Worm (Caenorhabditis elegans) whole organism, L1 larva: ENCODE measurements around the gene cuc-1.

Experiments used
- C34B4.2 ChIP-seq: sonication (generic microtip); optimal IDR thresholded peaks from 2 replicates; lab custom pipeline; 2017; ENCODE audit warnings: mild to moderate bottlenecking, missing genetic modification characterization, missing compliant biosample characterization
- F16B12.6 ChIP-seq: fragments of 150-350 bp; optimal IDR thresholded peaks from 2 replicates; lab custom pipeline; 2014; ENCODE audit warnings: missing biosample characterization, missing genetic modification characterization
- aha-1 ChIP-seq: fragments of 150-350 bp; optimal IDR thresholded peaks from 2 replicates; lab custom pipeline; 2014; ENCODE audit warnings: missing biosample characterization, missing genetic modification characterization
- alr-1 ChIP-seq: fragments of 200-800 bp; sonication (Bioruptor generic); optimal IDR thresholded peaks from 2 replicates; lab custom pipeline; 2018; ENCODE audit warnings: borderline replicate concordance, mild to moderate bottlenecking, missing genetic modification characterization, missing compliant biosample characterization
- blmp-1 ChIP-seq: fragments of 150-350 bp; optimal IDR thresholded peaks from 2 replicates; lab custom pipeline; 2014; ENCODE audit warnings: missing biosample characterization, missing genetic modification characterization
- ceh-8 ChIP-seq: fragments of 200-800 bp; sonication (Bioruptor generic); optimal IDR thresholded peaks from 2 replicates; lab custom pipeline; 2018; ENCODE audit warnings: mild to moderate bottlenecking, missing genetic modification characterization, moderate library complexity, missing compliant biosample characterization
- ces-1 ChIP-seq: fragments of 150-350 bp; optimal IDR thresholded peaks from 2 replicates; lab custom pipeline; 2014; ENCODE audit warnings: missing biosample characterization, missing genetic modification reagents, missing genetic modification characterization
- dsc-1 ChIP-seq: sonication (generic microtip); optimal IDR thresholded peaks from 2 replicates; lab custom pipeline; 2016; ENCODE audit warnings: mild to moderate bottlenecking, missing genetic modification characterization, missing compliant biosample characterization
- efl-1 ChIP-seq, 4 experiments: fragments of 150-350 bp; optimal IDR thresholded peaks in 3 of 4; peaks in 1 of 4; 1 replicate in 1 of 4; 2 replicates in 3 of 4; lab custom pipeline; 2014; ENCODE audit warnings: missing biosample characterization in 2 of 4, missing genetic modification characterization in 2 of 4, missing genetic modification reagents in 2 of 4
- efl-3 ChIP-seq: fragments of 200-800 bp; sonication (Bioruptor generic); optimal IDR thresholded peaks from 2 replicates; lab custom pipeline; 2018; ENCODE audit warnings: mild to moderate bottlenecking, missing genetic modification characterization, missing compliant biosample characterization
- egl-27 ChIP-seq, 2 experiments: fragments of 150-350 bp in 1 of 2; sonication (generic microtip); optimal IDR thresholded peaks; 3 replicates each; lab custom pipeline; 2017 to 2018; ENCODE audit warnings: missing biosample characterization in 2 of 2, missing genetic modification characterization in 2 of 2, missing genetic modification reagents in 2 of 2
- elt-2 ChIP-seq: sonication (generic microtip); optimal IDR thresholded peaks from 2 replicates; lab custom pipeline; 2016; ENCODE audit warnings: missing genetic modification characterization, mild to moderate bottlenecking, inconsistent platforms, missing compliant biosample characterization, missing genetic modification reagents
- elt-3 ChIP-seq, 6 experiments: fragments of 150-350 bp in 1 of 6; sonication (generic microtip); optimal IDR thresholded peaks; 2 replicates each; lab custom pipeline; 2017 to 2018; ENCODE audit warnings: missing biosample characterization in 6 of 6, missing genetic modification characterization in 6 of 6, inconsistent platforms in 1 of 6
- fkh-10 ChIP-seq: sonication (generic microtip); optimal IDR thresholded peaks from 2 replicates; lab custom pipeline; 2017; ENCODE audit warnings: missing biosample characterization, missing genetic modification reagents, missing genetic modification characterization
- grh-1 ChIP-seq: fragments of 200-800 bp; sonication (Bioruptor generic); IDR thresholded peaks from 2 replicates; pipeline ENCODE4 v1.3.6; 2022; ENCODE audit warnings: missing genetic modification reagents, missing genetic modification characterization, missing compliant biosample characterization
- hlh-17 ChIP-seq: fragments of 200-800 bp; sonication (Bioruptor generic); optimal IDR thresholded peaks from 2 replicates; lab custom pipeline; 2018; ENCODE audit warnings: missing genetic modification characterization, mild to moderate bottlenecking, missing compliant biosample characterization, moderate library complexity, borderline replicate concordance
- hlh-4 ChIP-seq: sonication (generic microtip); optimal IDR thresholded peaks from 2 replicates; lab custom pipeline; 2016; ENCODE audit warnings: mild to moderate bottlenecking, missing genetic modification characterization, missing compliant biosample characterization
- isw-1 ChIP-seq: fragments of 200-800 bp; sonication (Bioruptor generic); IDR thresholded peaks from 2 replicates; pipeline ENCODE4 v1.3.6; 2022; ENCODE audit warnings: missing genetic modification characterization, missing compliant biosample characterization
- jun-1 ChIP-seq: fragments of 150-350 bp; optimal IDR thresholded peaks from 2 replicates; lab custom pipeline; 2014; ENCODE audit warnings: missing biosample characterization, missing genetic modification reagents, missing genetic modification characterization
- lin-13 ChIP-seq: fragments of 150-350 bp; optimal IDR thresholded peaks from 2 replicates; lab custom pipeline; 2014; ENCODE audit warnings: missing biosample characterization, missing genetic modification reagents, missing genetic modification characterization
- lin-14 ChIP-seq: fragments of 200-800 bp; sonication (Bioruptor generic); optimal IDR thresholded peaks from 2 replicates; lab custom pipeline; 2018; ENCODE audit warnings: mild to moderate bottlenecking, missing genetic modification characterization, moderate library complexity, missing compliant biosample characterization
- lsy-2 ChIP-seq, 2 experiments: fragments of 150-350 bp; optimal IDR thresholded peaks; 2 replicates each; lab custom pipeline; 2014; ENCODE audit warnings: missing biosample characterization in 2 of 2, missing genetic modification characterization in 2 of 2
- mab-9 ChIP-seq: fragments of 200-800 bp; sonication (Bioruptor generic); IDR thresholded peaks from 2 replicates; pipeline ENCODE4 v1.3.6; 2022; ENCODE audit warnings: missing genetic modification reagents, missing genetic modification characterization, missing compliant biosample characterization
- mdl-1 ChIP-seq, 2 experiments: fragments of 150-350 bp; optimal IDR thresholded peaks; 2 replicates each; lab custom pipeline; 2014 to 2017; ENCODE audit warnings: missing biosample characterization in 2 of 2, missing genetic modification characterization in 2 of 2, inconsistent platforms in 1 of 2
- mep-1 ChIP-seq: fragments of 150-350 bp; optimal IDR thresholded peaks from 2 replicates; lab custom pipeline; 2014; ENCODE audit warnings: missing biosample characterization, missing genetic modification characterization
- nhr-20 ChIP-seq: sonication (generic microtip); optimal IDR thresholded peaks from 2 replicates; lab custom pipeline; 2016; ENCODE audit warnings: mild to moderate bottlenecking, missing genetic modification characterization, missing compliant biosample characterization
- nhr-71 ChIP-seq: sonication (generic microtip); optimal IDR thresholded peaks from 2 replicates; lab custom pipeline; 2016; ENCODE audit warnings: mild to moderate bottlenecking, missing genetic modification characterization, moderate library complexity, missing compliant biosample characterization
- nhr-76 ChIP-seq: sonication (generic microtip); optimal IDR thresholded peaks from 2 replicates; lab custom pipeline; 2017; ENCODE audit warnings: missing biosample characterization, missing genetic modification characterization
- nhr-77 ChIP-seq: fragments of 150-350 bp; optimal IDR thresholded peaks from 2 replicates; lab custom pipeline; 2014; ENCODE audit warnings: missing biosample characterization, missing genetic modification characterization
- nhr-84 ChIP-seq: sonication (generic microtip); optimal IDR thresholded peaks from 2 replicates; lab custom pipeline; 2017; ENCODE audit warnings: missing biosample characterization, missing genetic modification characterization
- nhr-85 ChIP-seq: sonication (generic microtip); peaks from one replicate; lab custom pipeline; 2016; ENCODE audit warnings: missing genetic modification characterization, inconsistent platforms, missing compliant biosample characterization
- rnt-1 ChIP-seq: sonication (generic microtip); optimal IDR thresholded peaks from 2 replicates; lab custom pipeline; 2016; ENCODE audit warnings: mild to moderate bottlenecking, missing genetic modification characterization, moderate library complexity, missing compliant biosample characterization
- snu-23 ChIP-seq: sonication (generic microtip); optimal IDR thresholded peaks from 2 replicates; lab custom pipeline; 2016; ENCODE audit warnings: missing genetic modification characterization, missing compliant biosample characterization
- unc-30 ChIP-seq: sonication (generic microtip); optimal IDR thresholded peaks from 2 replicates; lab custom pipeline; 2017; ENCODE audit warnings: missing biosample characterization, missing genetic modification characterization
- unc-86 ChIP-seq: sonication (generic microtip); optimal IDR thresholded peaks from 2 replicates; lab custom pipeline; 2016; ENCODE audit warnings: missing genetic modification characterization, missing compliant biosample characterization
- vab-15 ChIP-seq: sonication (generic microtip); optimal IDR thresholded peaks from 2 replicates; lab custom pipeline; 2017; ENCODE audit warnings: missing genotype, mild to moderate bottlenecking, missing genetic modification characterization, missing compliant biosample characterization
- zag-1 ChIP-seq: fragments of 150-350 bp; optimal IDR thresholded peaks from 2 replicates; lab custom pipeline; 2014; ENCODE audit warnings: missing biosample characterization, missing genetic modification characterization

Gene cuc-1

DNA sequence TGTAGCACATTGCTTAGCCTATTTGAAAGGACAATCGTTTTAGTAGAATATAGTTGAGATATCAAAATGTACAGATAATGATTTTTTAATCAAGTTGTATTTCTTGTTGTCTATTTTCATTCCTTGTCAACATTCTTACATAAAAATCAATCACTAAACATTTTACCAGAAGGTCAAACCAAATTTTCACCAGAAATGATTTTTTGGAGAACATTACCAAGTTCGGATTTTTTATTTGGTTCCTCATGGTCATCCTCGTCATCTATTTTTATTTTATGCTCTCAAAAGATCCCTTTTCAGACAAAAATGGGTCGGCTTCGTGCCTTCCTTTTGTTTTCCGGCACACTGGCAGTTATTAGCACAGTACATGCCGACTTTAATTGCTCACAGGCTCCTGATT lies 12.7 kb upstream of the cuc-1 start, which contains the start of gene tyr-1:
TSS of gene tyr-1 (plus strand) at position 301 of the 400 bp plus-strand sequence.
- TF ChIP-seq ces-1 (GFP tag; lab: Kevin White, UChicago) (no peak), efl-1 (optimal IDR thresholded peaks at IDR 0.05; lab: Kevin White, UChicago) (no peak), efl-1 (GFP tag; optimal IDR thresholded peaks at IDR 0.05 in 1 of 2; lab: Kevin White, UChicago) (peak in 1 of 2 experiments; percentile 17)

DNA sequence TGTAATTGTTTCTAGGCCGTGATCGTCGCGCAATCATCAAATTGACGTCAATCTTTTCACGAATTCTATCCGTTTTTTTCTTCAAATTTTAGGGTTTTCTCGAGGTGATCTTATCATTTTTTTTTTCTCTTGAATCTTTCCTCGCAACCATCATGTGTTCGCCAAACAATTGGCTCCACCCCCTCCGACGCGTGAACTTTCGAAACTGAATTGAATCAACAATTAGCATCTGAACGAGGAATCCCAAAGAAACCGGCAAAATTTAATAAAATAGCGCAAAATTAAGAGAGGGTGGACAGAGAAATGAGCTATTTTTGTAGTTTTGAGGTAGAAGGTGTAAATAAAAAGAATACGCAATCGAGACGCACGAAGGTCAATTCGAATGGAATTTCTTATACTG lies 12.0 kb upstream of the cuc-1 start:
- TF ChIP-seq snu-23 (GFP tag; lab: Kevin White, UChicago) (peak; percentile 8), nhr-85 (tag; lab: Kevin White, UChicago) (peak; percentile 86), lin-14 (GFP tag; lab: Kevin White, UChicago) (peak; percentile 64), mep-1 (tag; lab: Kevin White, UChicago) (peak; percentile 53), fkh-10 (no peak), nhr-71 (peak; percentile 36), hlh-4 (no peak), nhr-20 (tag; lab: Kevin White, UChicago) (peak; percentile 39), vab-15 (tag; lab: Kevin White, UChicago) (peak; percentile 14), blmp-1 (peak; percentile 63), elt-3 (tag; optimal IDR thresholded peaks at IDR 0.05; lab: Kevin White, UChicago) (peak in 1 of 6 experiments; percentile 73), egl-27 (tag; optimal IDR thresholded peaks at IDR 0.05; lab: Kevin White, UChicago) (no peak), lsy-2 (tag; optimal IDR thresholded peaks at IDR 0.05; lab: Kevin White, UChicago) (peak in 1 of 2 experiments; percentile 16), grh-1 (GFP tag; lab: Robert Waterston, UW) (no peak)

DNA sequence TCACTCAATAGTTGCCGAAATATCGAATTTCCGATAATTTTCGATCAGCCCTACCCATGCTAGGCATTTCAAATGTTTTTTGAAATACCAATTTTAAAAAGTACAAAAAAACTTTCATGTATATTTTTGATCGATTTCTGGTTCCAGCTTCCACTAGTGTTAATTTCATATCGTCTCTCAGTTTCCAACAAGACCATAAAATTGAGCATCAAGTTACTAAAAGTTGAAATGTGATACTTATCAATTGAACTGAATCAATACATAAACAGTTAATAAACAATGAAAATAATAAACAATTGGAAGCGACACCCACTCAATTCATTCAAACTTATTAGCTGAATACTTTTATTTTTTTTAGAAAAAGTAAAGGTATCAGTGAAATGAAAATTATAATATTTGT lies 5.4 kb upstream of the cuc-1 start, which contains the start of gene cup-4:
TSS of gene cup-4 (plus strand) at position 301 of the 400 bp plus-strand sequence.
- TF ChIP-seq aha-1 (no peak), jun-1 (tag; lab: Kevin White, UChicago) (no peak), efl-3 (no peak), F16B12.6 (no peak), elt-2 (no peak), C34B4.2 (no peak), alr-1 (tag; lab: Kevin White, UChicago) (no peak), zag-1 (tag; lab: Kevin White, UChicago) (no peak), mab-9 (GFP tag; lab: Robert Waterston, UW) (no peak), isw-1 (GFP tag; lab: Robert Waterston, UW) (no peak), dsc-1 (tag; lab: Kevin White, UChicago) (no peak), nhr-76 (tag; lab: Kevin White, UChicago) (no peak), nhr-77 (tag; lab: Kevin White, UChicago) (no peak), ceh-8 (no peak)

ce11 chrIII:7865238-7865761 lies 4.5 kb upstream of the cuc-1 start, which contains the start of gene slc-17.3:
TSS of gene slc-17.3 (minus strand) at chrIII:7865288.
- TF ChIP-seq rnt-1 (tag; lab: Kevin White, UChicago) (no peak), nhr-84 (tag; lab: Kevin White, UChicago) (no peak), efl-1 (optimal IDR thresholded peaks at IDR 0.05; lab: Kevin White, UChicago) (no peak), efl-1 (GFP tag; optimal IDR thresholded peaks at IDR 0.05 in 1 of 2; lab: Kevin White, UChicago) (no peak), mep-1 (tag; lab: Kevin White, UChicago) (no peak), unc-86 (tag; lab: Kevin White, UChicago) (no peak), hlh-17 (GFP tag; lab: Kevin White, UChicago) (no peak), unc-30 (no peak), mdl-1 (tag; optimal IDR thresholded peaks at IDR 0.05; lab: Kevin White, UChicago) (no peak), C34B4.2 (no peak), vab-15 (tag; lab: Kevin White, UChicago) (no peak), lin-13 (GFP tag; lab: Kevin White, UChicago) (no peak)
